Worm (Caenorhabditis elegans) whole organism, L1 larva: ENCODE measurements around the gene fbxb-7.

Experiments used
- hlh-4 ChIP-seq: sonication (generic microtip); optimal IDR thresholded peaks from 2 replicates; lab custom pipeline; 2016; ENCODE audit warnings: mild to moderate bottlenecking, missing genetic modification characterization, missing compliant biosample characterization
- ztf-11 ChIP-seq, 2 experiments: sonication (generic microtip); optimal IDR thresholded peaks; 2 replicates each; lab custom pipeline; 2016 to 2017; ENCODE audit warnings: missing genetic modification characterization in 2 of 2, missing biosample characterization in 1 of 2, missing compliant biosample characterization in 1 of 2

DNA sequence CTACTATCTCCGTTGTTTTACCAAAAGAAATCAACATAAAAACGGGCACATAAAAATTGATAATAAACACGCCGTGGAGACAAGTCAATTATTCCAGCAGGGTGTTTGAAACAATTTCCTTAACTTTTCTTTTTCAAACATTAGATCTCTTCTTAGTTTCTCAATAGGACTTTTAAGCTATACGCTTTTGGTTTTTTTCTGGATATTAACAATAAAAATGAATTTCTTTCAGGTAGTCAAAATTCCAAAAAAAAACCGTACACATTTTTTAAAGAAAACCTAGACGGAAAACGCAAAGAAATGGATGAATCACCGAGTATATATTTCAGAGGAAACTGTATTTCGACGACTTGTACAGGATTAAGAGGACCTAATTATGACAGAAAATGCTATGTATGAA, 45.9 kb upstream of the fbxb-7 start, which contains the start of gene fbxa-185:
- TF ChIP-seq hlh-4 (no peak), ztf-11 (tag; optimal IDR thresholded peaks at IDR 0.05; lab: Kevin White, UChicago) (no peak)
